Worm (Caenorhabditis elegans) whole organism, mixed stage, embryonic: ENCODE measurements around the gene Y42A5A.5.

Source experiments
- ceh-39 ChIP-seq: fragments of 150-350 bp; optimal IDR thresholded peaks from 2 replicates; lab custom pipeline; 2014; ENCODE audit warnings: missing biosample characterization, missing genetic modification characterization
- ceh-43 ChIP-seq: fragments of 200-800 bp; sonication (Bioruptor generic); optimal IDR thresholded peaks from 2 replicates; lab custom pipeline; 2018; ENCODE audit warnings: mild to moderate bottlenecking, missing genetic modification characterization, moderate library complexity, missing compliant biosample characterization
- ces-1 ChIP-seq: fragments of 150-350 bp; optimal IDR thresholded peaks from 2 replicates; lab custom pipeline; 2014; ENCODE audit warnings: missing biosample characterization, missing genetic modification reagents, missing genetic modification characterization
- hlh-1 ChIP-seq: fragments of 150-350 bp; optimal IDR thresholded peaks from 2 replicates; lab custom pipeline; 2014; ENCODE audit warnings: missing biosample characterization, missing genetic modification reagents, missing genetic modification characterization
- lin-13 ChIP-seq: fragments of 150-350 bp; optimal IDR thresholded peaks from 2 replicates; lab custom pipeline; 2014; ENCODE audit warnings: missing biosample characterization, missing genetic modification characterization
- lin-32 ChIP-seq: fragments of 200-800 bp; sonication (Bioruptor generic); optimal IDR thresholded peaks from 2 replicates; lab custom pipeline; 2018; ENCODE audit warnings: mild to moderate bottlenecking, missing genetic modification characterization, missing compliant biosample characterization
- lsy-2 ChIP-seq: fragments of 150-350 bp; optimal IDR thresholded peaks from 2 replicates; lab custom pipeline; 2014; ENCODE audit warnings: missing biosample characterization, missing genetic modification characterization
- mab-5 ChIP-seq: fragments of 150-350 bp; optimal IDR thresholded peaks from 2 replicates; lab custom pipeline; 2014; ENCODE audit warnings: missing biosample characterization, missing genetic modification characterization
- sem-2 ChIP-seq: fragments of 200-800 bp; sonication (Bioruptor generic); optimal IDR thresholded peaks from 2 replicates; lab custom pipeline; 2018; ENCODE audit warnings: mild to moderate bottlenecking, missing genetic modification characterization, missing compliant biosample characterization
- snpc-4 ChIP-seq: fragments of 150-350 bp; optimal IDR thresholded peaks from 2 replicates; lab custom pipeline; 2014; ENCODE audit warnings: missing biosample characterization, missing genetic modification characterization
- unc-62 ChIP-seq: fragments of 150-350 bp; optimal IDR thresholded peaks from 2 replicates; lab custom pipeline; 2014; ENCODE audit warnings: missing biosample characterization, missing genetic modification reagents, missing genetic modification characterization

ce11 chrV:11060239-11060984, 49.1 kb downstream of the Y42A5A.5 start, which contains the start of gene T04C12.11:
- TF ChIP-seq lin-32 (no peak), ceh-39 (tag; lab: Kevin White, UChicago) (no peak), snpc-4 (tag; lab: Kevin White, UChicago) (no peak), sem-2 (GFP tag; lab: Kevin White, UChicago) (no peak), hlh-1 (tag; lab: Kevin White, UChicago) (no peak), ceh-43 (GFP tag; lab: Kevin White, UChicago) (no peak), lsy-2 (tag; lab: Kevin White, UChicago) (no peak), unc-62 (no peak), lin-13 (tag; lab: Kevin White, UChicago) (no peak), mab-5 (tag; lab: Kevin White, UChicago) (no peak), ces-1 (GFP tag; lab: Kevin White, UChicago) (no peak)
